Worm (Caenorhabditis elegans) whole organism, late embryonic: ENCODE measurements around the gene sma-4.

Experiments used
- K02D7.2 ChIP-seq: sonication (generic microtip); optimal IDR thresholded peaks from 2 replicates; lab custom pipeline; 2017; ENCODE audit warnings: mild to moderate bottlenecking, missing genetic modification characterization, missing compliant biosample characterization
- K09A11.1 ChIP-seq: sonication (generic microtip); optimal IDR thresholded peaks from 2 replicates; lab custom pipeline; 2017; ENCODE audit warnings: antibody characterized with exemption, mild to moderate bottlenecking, missing genetic modification characterization, missing compliant biosample characterization; ENCODE audit not compliant: insufficient read depth
- ahr-1 ChIP-seq: sonication (generic microtip); optimal IDR thresholded peaks from 2 replicates; lab custom pipeline; 2016; ENCODE audit warnings: missing genetic modification characterization, missing compliant biosample characterization
- ama-1 ChIP-seq: fragments of 150-350 bp; optimal IDR thresholded peaks from 2 replicates; lab custom pipeline; 2014
- ceh-14 ChIP-seq: sonication (generic microtip); optimal IDR thresholded peaks from 2 replicates; lab custom pipeline; 2016; ENCODE audit warnings: missing genotype, missing genetic modification characterization, missing compliant biosample characterization
- ceh-18 ChIP-seq: sonication (generic microtip); optimal IDR thresholded peaks from 2 replicates; lab custom pipeline; 2016; ENCODE audit warnings: missing genetic modification characterization, missing compliant biosample characterization
- ceh-19 ChIP-seq: fragments of 200-800 bp; sonication (Bioruptor generic); optimal IDR thresholded peaks from 2 replicates; lab custom pipeline; 2018; ENCODE audit warnings: mild to moderate bottlenecking, missing genetic modification characterization, missing compliant biosample characterization
- ceh-2 ChIP-seq: sonication (generic microtip); optimal IDR thresholded peaks from 2 replicates; lab custom pipeline; 2016; ENCODE audit warnings: missing genotype, missing genetic modification characterization, missing compliant biosample characterization
- ceh-22 ChIP-seq: sonication (generic microtip); optimal IDR thresholded peaks from 2 replicates; lab custom pipeline; 2017; ENCODE audit warnings: missing biosample characterization, missing genetic modification characterization
- ceh-31 ChIP-seq: sonication (generic microtip); optimal IDR thresholded peaks from 2 replicates; lab custom pipeline; 2016; ENCODE audit warnings: missing genetic modification characterization, missing compliant biosample characterization
- ceh-34 ChIP-seq: sonication (generic microtip); optimal IDR thresholded peaks from 2 replicates; lab custom pipeline; 2016; ENCODE audit warnings: mild to moderate bottlenecking, missing genetic modification characterization, missing compliant biosample characterization
- ceh-48 ChIP-seq: sonication (generic microtip); optimal IDR thresholded peaks from 2 replicates; lab custom pipeline; 2016; ENCODE audit warnings: missing genetic modification characterization, inconsistent platforms, missing compliant biosample characterization
- ceh-6 ChIP-seq: fragments of 200-800 bp; sonication (Bioruptor generic); optimal IDR thresholded peaks from 2 replicates; lab custom pipeline; 2018; ENCODE audit warnings: mild to moderate bottlenecking, missing genetic modification characterization, missing compliant biosample characterization
- dmd-4 ChIP-seq: sonication (generic microtip); optimal IDR thresholded peaks from 2 replicates; lab custom pipeline; 2016; ENCODE audit warnings: borderline replicate concordance, missing genetic modification characterization, missing compliant biosample characterization
- dve-1 ChIP-seq: sonication (generic microtip); optimal IDR thresholded peaks from 2 replicates; lab custom pipeline; 2017; ENCODE audit warnings: antibody characterized with exemption, mild to moderate bottlenecking, missing genetic modification characterization, missing compliant biosample characterization
- elt-2 ChIP-seq: sonication (generic microtip); optimal IDR thresholded peaks from 2 replicates; lab custom pipeline; 2016; ENCODE audit warnings: missing genetic modification reagents, missing genetic modification characterization, missing compliant biosample characterization
- elt-4 ChIP-seq: sonication (generic microtip); optimal IDR thresholded peaks from 2 replicates; lab custom pipeline; 2016; ENCODE audit warnings: missing genetic modification characterization, missing compliant biosample characterization
- ets-4 ChIP-seq: sonication (generic microtip); optimal IDR thresholded peaks from 2 replicates; lab custom pipeline; 2016; ENCODE audit warnings: missing genetic modification characterization, missing compliant biosample characterization
- eyg-1 ChIP-seq: sonication (generic microtip); optimal IDR thresholded peaks from 2 replicates; lab custom pipeline; 2016; ENCODE audit warnings: missing genotype, missing genetic modification characterization, missing compliant biosample characterization
- fax-1 ChIP-seq: sonication (generic microtip); optimal IDR thresholded peaks from 2 replicates; lab custom pipeline; 2016; ENCODE audit warnings: missing genotype, missing genetic modification characterization, missing compliant biosample characterization
- fkh-10 ChIP-seq: fragments of 150-350 bp; optimal IDR thresholded peaks from 2 replicates; lab custom pipeline; 2014; ENCODE audit warnings: missing biosample characterization, missing genetic modification reagents, missing genetic modification characterization
- hlh-13 ChIP-seq: fragments of 200-800 bp; sonication (Bioruptor generic); optimal IDR thresholded peaks from 2 replicates; lab custom pipeline; 2018; ENCODE audit warnings: mild to moderate bottlenecking, missing genetic modification characterization, missing compliant biosample characterization
- hlh-8 ChIP-seq: sonication (generic microtip); optimal IDR thresholded peaks from 2 replicates; lab custom pipeline; 2016; ENCODE audit warnings: missing genotype, missing genetic modification characterization, missing compliant biosample characterization
- madf-2 ChIP-seq: sonication (generic microtip); optimal IDR thresholded peaks from 2 replicates; lab custom pipeline; 2017; ENCODE audit warnings: missing genetic modification characterization, missing compliant biosample characterization
- mec-3 ChIP-seq: sonication (generic microtip); optimal IDR thresholded peaks from 2 replicates; lab custom pipeline; 2016; ENCODE audit warnings: borderline replicate concordance, missing genetic modification characterization, missing compliant biosample characterization
- nfya-1 ChIP-seq: sonication (generic microtip); optimal IDR thresholded peaks from 2 replicates; lab custom pipeline; 2017; ENCODE audit warnings: missing genetic modification characterization, mild to moderate bottlenecking, missing compliant biosample characterization, antibody characterized with exemption, moderate library complexity
- nhr-11 ChIP-seq: fragments of 150-350 bp; optimal IDR thresholded peaks from 2 replicates; lab custom pipeline; 2014; ENCODE audit warnings: missing biosample characterization, missing genetic modification characterization
- nhr-232 ChIP-seq: sonication (generic microtip); optimal IDR thresholded peaks from 2 replicates; lab custom pipeline; 2016; ENCODE audit warnings: missing genetic modification characterization, missing compliant biosample characterization
- npax-4 ChIP-seq: sonication (generic microtip); optimal IDR thresholded peaks from 2 replicates; lab custom pipeline; 2016; ENCODE audit warnings: missing genetic modification characterization, missing compliant biosample characterization
- pax-1 ChIP-seq: fragments of 150-350 bp; optimal IDR thresholded peaks from 2 replicates; lab custom pipeline; 2014; ENCODE audit warnings: missing biosample characterization, missing genetic modification characterization
- pha-2 ChIP-seq: sonication (generic microtip); optimal IDR thresholded peaks from 2 replicates; lab custom pipeline; 2017; ENCODE audit warnings: mild to moderate bottlenecking, missing genetic modification characterization, missing compliant biosample characterization
- pha-4 ChIP-seq: fragments of 150-350 bp; optimal IDR thresholded peaks from 2 replicates; lab custom pipeline; 2018; ENCODE audit warnings: missing biosample characterization, missing genetic modification reagents, missing genetic modification characterization
- pqm-1 ChIP-seq: sonication (generic microtip); optimal IDR thresholded peaks from 2 replicates; lab custom pipeline; 2016; ENCODE audit warnings: missing genetic modification characterization, missing compliant biosample characterization
- pros-1 ChIP-seq: fragments of 150-350 bp; optimal IDR thresholded peaks from 2 replicates; lab custom pipeline; 2014; ENCODE audit warnings: missing biosample characterization, missing genetic modification reagents, missing genetic modification characterization
- ref-2 ChIP-seq: sonication (generic microtip); optimal IDR thresholded peaks from 2 replicates; lab custom pipeline; 2016; ENCODE audit warnings: missing genetic modification characterization, missing compliant biosample characterization
- sdc-2 ChIP-seq: sonication (generic microtip); optimal IDR thresholded peaks from 2 replicates; lab custom pipeline; 2016; ENCODE audit warnings: missing genotype, missing genetic modification characterization, missing compliant biosample characterization
- sox-2 ChIP-seq: fragments of 200-800 bp; sonication (Bioruptor generic); IDR thresholded peaks from 2 replicates; pipeline ENCODE4 v1.3.6; 2022; ENCODE audit warnings: missing genetic modification reagents, missing genetic modification characterization, missing compliant biosample characterization
- sox-4 ChIP-seq: sonication (generic microtip); optimal IDR thresholded peaks from 2 replicates; lab custom pipeline; 2017; ENCODE audit warnings: mild to moderate bottlenecking, missing genetic modification characterization, inconsistent platforms, missing compliant biosample characterization
- tbx-2 ChIP-seq: sonication (generic microtip); optimal IDR thresholded peaks from 2 replicates; lab custom pipeline; 2016; ENCODE audit warnings: missing genetic modification characterization, missing compliant biosample characterization
- tbx-7 ChIP-seq: sonication (generic microtip); optimal IDR thresholded peaks from 2 replicates; lab custom pipeline; 2016; ENCODE audit warnings: missing genotype, missing genetic modification characterization, missing compliant biosample characterization
- ttx-3 ChIP-seq: sonication (generic microtip); optimal IDR thresholded peaks from 2 replicates; lab custom pipeline; 2016; ENCODE audit warnings: missing genetic modification reagents, missing genetic modification characterization, missing compliant biosample characterization
- unc-42 ChIP-seq: sonication (generic microtip); optimal IDR thresholded peaks from 2 replicates; lab custom pipeline; 2016; ENCODE audit warnings: missing genotype, missing genetic modification characterization, missing compliant biosample characterization
- unc-55 ChIP-seq: sonication (generic microtip); optimal IDR thresholded peaks from 2 replicates; lab custom pipeline; 2017; ENCODE audit warnings: missing biosample characterization, missing genetic modification reagents, missing genetic modification characterization
- zip-5 ChIP-seq: sonication (generic microtip); optimal IDR thresholded peaks from 2 replicates; lab custom pipeline; 2016; ENCODE audit warnings: missing genetic modification characterization, missing compliant biosample characterization

sma-4 gene

ce11 chrIII:5855637-5856179 is 39.7 kb downstream of the sma-4 start, which contains the start of the genes cct-6 and alh-9 (continued):
- TF ChIP-seq npax-4 (tag; lab: Kevin White, UChicago) (no peak), tbx-2 (tag; lab: Kevin White, UChicago) (peak; percentile 19), ama-1 (lab: Kevin White, UChicago) (no peak), ets-4 (peak; percentile 60), ceh-19 (GFP tag; lab: Kevin White, UChicago) (no peak), ahr-1 (tag; lab: Kevin White, UChicago) (no peak), fax-1 (no peak), pqm-1 (no peak), nhr-11 (tag; lab: Kevin White, UChicago) (no peak), fkh-10 (GFP tag; lab: Kevin White, UChicago) (no peak), dmd-4 (tag; lab: Kevin White, UChicago) (no peak), K09A11.1 (no peak), unc-42 (peak; percentile 73), sox-4 (tag; lab: Kevin White, UChicago) (no peak), pha-4 (no peak), dve-1 (tag; lab: Kevin White, UChicago) (peak; percentile 64), ceh-34 (tag; lab: Kevin White, UChicago) (peak; percentile 7), tbx-7 (tag; lab: Kevin White, UChicago) (no peak), ceh-14 (no peak), zip-5 (tag; lab: Kevin White, UChicago) (no peak), elt-4 (tag; lab: Kevin White, UChicago) (no peak), elt-2 (no peak), sdc-2 (no peak)
- TF ChIP-seq, all 69 proteins: peak for 12

ce11 chrIII:5859008-5859407 is 43.0 kb downstream of the sma-4 start, which contains the start of gene dpf-4:
dpf-4 (plus strand) TSS chrIII:5859308.
- TF ChIP-seq ref-2 (tag; lab: Kevin White, UChicago) (no peak), madf-2 (tag; lab: Kevin White, UChicago) (no peak), pha-2 (tag; lab: Kevin White, UChicago) (no peak), ceh-31 (no peak), sox-2 (no peak), dmd-4 (tag; lab: Kevin White, UChicago) (no peak), tbx-2 (tag; lab: Kevin White, UChicago) (no peak), pax-1 (tag; lab: Kevin White, UChicago) (no peak), nfya-1 (no peak), eyg-1 (no peak), pros-1 (tag; lab: Kevin White, UChicago) (no peak), hlh-13 (no peak), nhr-232 (tag; lab: Kevin White, UChicago) (no peak), zip-5 (tag; lab: Kevin White, UChicago) (no peak), pqm-1 (no peak), elt-4 (tag; lab: Kevin White, UChicago) (no peak), ceh-2 (tag; lab: Kevin White, UChicago) (no peak), mec-3 (tag; lab: Kevin White, UChicago) (no peak), ceh-22 (tag; lab: Kevin White, UChicago) (no peak)
- TF ChIP-seq, all 69 proteins: peak for 0

ce11 chrIII:5863774-5864173 is 47.7 kb downstream of the sma-4 start, which contains the start of gene dnpp-1:
dnpp-1 (minus strand) TSS chrIII:5863803.
- TF ChIP-seq elt-2 = peak; percentile 95
- TF ChIP-seq unc-42 = no peak

- TF ChIP-seq ceh-48 (tag; lab: Kevin White, UChicago) (no peak), ceh-18 (tag; lab: Kevin White, UChicago) (no peak), ama-1 (lab: Kevin White, UChicago) (no peak), unc-42 (peak; percentile 58), ttx-3 (no peak), hlh-8 (tag; lab: Kevin White, UChicago) (no peak), hlh-13 (no peak), mec-3 (tag; lab: Kevin White, UChicago) (no peak), zip-5 (tag; lab: Kevin White, UChicago) (no peak), ets-4 (peak; percentile 42), K02D7.2 (tag; lab: Kevin White, UChicago) (no peak), ceh-6 (GFP tag; lab: Kevin White, UChicago) (no peak), ceh-2 (tag; lab: Kevin White, UChicago) (no peak), ceh-31 (no peak), unc-55 (GFP tag; lab: Kevin White, UChicago) (peak; percentile 12)
Observed at ce11 chrIII:5864270-5864669, 48.2 kb downstream of the sma-4 start, which contains the start of gene rabn-5. rabn-5 (plus strand) TSS chrIII:5864553.
